Worm (Caenorhabditis elegans) whole organism, early embryonic: ENCODE measurements around the gene sdz-1.

Experiments used
- B0310.2 ChIP-seq: sonication (generic microtip); optimal IDR thresholded peaks from 2 replicates; lab custom pipeline; 2016; ENCODE audit warnings: mild to moderate bottlenecking, missing genetic modification characterization, missing compliant biosample characterization
- F13C5.2 ChIP-seq: sonication (generic microtip); optimal IDR thresholded peaks from 2 replicates; lab custom pipeline; 2017; ENCODE audit warnings: mild to moderate bottlenecking, missing genetic modification characterization, inconsistent platforms, missing compliant biosample characterization
- aly-1 ChIP-seq: sonication (generic microtip); optimal IDR thresholded peaks from 2 replicates; lab custom pipeline; 2016; ENCODE audit warnings: missing genetic modification characterization, missing compliant biosample characterization
- ama-1 ChIP-seq: fragments of 150-350 bp; optimal IDR thresholded peaks from 2 replicates; lab custom pipeline; 2014
- ceh-13 ChIP-seq: fragments of 200-800 bp; sonication (Bioruptor generic); optimal IDR thresholded peaks from 2 replicates; lab custom pipeline; 2018; ENCODE audit warnings: mild to moderate bottlenecking, missing genetic modification characterization, missing compliant biosample characterization
- ceh-36 ChIP-seq: sonication (generic microtip); optimal IDR thresholded peaks from 2 replicates; lab custom pipeline; 2016; ENCODE audit warnings: missing genetic modification characterization, inconsistent platforms, missing compliant biosample characterization
- ets-7 ChIP-seq: sonication (generic microtip); optimal IDR thresholded peaks from 2 replicates; lab custom pipeline; 2016; ENCODE audit warnings: missing genotype, missing genetic modification characterization, missing compliant biosample characterization
- flt-1 ChIP-seq: fragments of 200-800 bp; sonication (Bioruptor generic); IDR thresholded peaks from 2 replicates; pipeline ENCODE4 v1.3.6; 2022; ENCODE audit warnings: missing genetic modification characterization, missing compliant biosample characterization
- hmbx-1 ChIP-seq: sonication (generic microtip); optimal IDR thresholded peaks from 2 replicates; lab custom pipeline; 2016; ENCODE audit warnings: mild to moderate bottlenecking, missing genetic modification characterization, missing compliant biosample characterization
- hmg-4 ChIP-seq: fragments of 200-800 bp; sonication (Bioruptor generic); optimal IDR thresholded peaks from 2 replicates; lab custom pipeline; 2018; ENCODE audit warnings: mild to moderate bottlenecking, missing genetic modification characterization, missing compliant biosample characterization
- hnd-1 ChIP-seq: sonication (generic microtip); optimal IDR thresholded peaks from 2 replicates; lab custom pipeline; 2016; ENCODE audit warnings: missing genetic modification characterization, missing compliant biosample characterization
- pes-1 ChIP-seq: fragments of 200-800 bp; sonication (Bioruptor generic); IDR thresholded peaks from 2 replicates; pipeline ENCODE4 v1.3.6; 2022; ENCODE audit warnings: missing genetic modification reagents, missing genetic modification characterization, missing compliant biosample characterization
- scrt-1 ChIP-seq: fragments of 200-800 bp; sonication (Bioruptor generic); IDR thresholded peaks from 2 replicates; pipeline ENCODE4 v1.3.6; 2022; ENCODE audit warnings: missing genetic modification characterization, missing compliant biosample characterization
- sea-1 ChIP-seq: fragments of 200-800 bp; sonication (Bioruptor generic); conservative IDR thresholded peaks from 2 replicates; pipeline ENCODE4 v1.3.6; 2022; ENCODE audit warnings: missing genetic modification characterization, missing compliant biosample characterization
- tbx-11 ChIP-seq: fragments of 200-800 bp; sonication (Bioruptor generic); IDR thresholded peaks from 2 replicates; pipeline ENCODE4 v1.3.6; 2022; ENCODE audit warnings: missing genetic modification characterization, missing compliant biosample characterization
- tbx-37 ChIP-seq: fragments of 200-800 bp; sonication (Bioruptor generic); conservative IDR thresholded peaks from 2 replicates; pipeline ENCODE4 v1.3.6; 2022; ENCODE audit warnings: missing genetic modification reagents, missing genetic modification characterization, missing compliant biosample characterization
- tra-4 ChIP-seq: sonication (generic microtip); optimal IDR thresholded peaks from 2 replicates; lab custom pipeline; 2017; ENCODE audit warnings: missing genetic modification characterization, missing compliant biosample characterization

sdz-1 gene

DNA sequence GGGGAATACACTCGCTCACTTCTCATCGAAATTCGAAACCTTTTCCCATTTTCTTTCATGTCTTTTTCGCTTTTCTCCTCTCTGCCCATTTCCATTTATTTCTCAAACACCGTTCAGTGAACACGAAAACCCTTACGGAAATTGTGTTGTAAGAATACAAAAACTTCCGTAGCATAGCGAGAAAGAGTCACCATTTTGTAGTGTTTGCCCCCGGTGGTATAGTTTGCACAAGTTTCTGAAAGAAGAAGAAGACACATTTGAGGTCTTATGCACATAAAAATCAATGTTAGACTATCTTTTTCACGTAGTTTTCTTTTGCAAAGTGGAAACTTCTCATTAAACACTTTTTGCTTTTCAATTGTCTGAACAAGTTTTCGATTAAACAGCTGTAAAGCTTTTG, 19.0 kb upstream of the sdz-1 start:
- TF ChIP-seq flt-1 (GFP tag; lab: Robert Waterston, UW): no peak
- no peak for TF ChIP-seq hmbx-1 (tag; lab: Kevin White, UChicago)
- TF ChIP-seq F13C5.2 (tag; lab: Kevin White, UChicago): no peak
- TF ChIP-seq hmg-4 (GFP tag; lab: Kevin White, UChicago): no peak
- TF ChIP-seq ama-1: no peak
- TF ChIP-seq ceh-36: no peak
- TF ChIP-seq ceh-13 (GFP tag; lab: Kevin White, UChicago): no peak
- no peak for TF ChIP-seq pes-1 (GFP tag; lab: Robert Waterston, UW)
- no peak for TF ChIP-seq B0310.2 (tag; lab: Kevin White, UChicago)
- no peak for TF ChIP-seq hnd-1
- TF ChIP-seq sea-1 (GFP tag; lab: Robert Waterston, UW): no peak
- no peak for TF ChIP-seq aly-1 (tag; lab: Kevin White, UChicago)
- no peak for TF ChIP-seq scrt-1 (GFP tag; lab: Robert Waterston, UW)
- no peak for TF ChIP-seq ets-7
- no peak for TF ChIP-seq tbx-37 (GFP tag; lab: Robert Waterston, UW)
- no peak for TF ChIP-seq tbx-11 (GFP tag; lab: Robert Waterston, UW)
- TF ChIP-seq tra-4: no peak

DNA sequence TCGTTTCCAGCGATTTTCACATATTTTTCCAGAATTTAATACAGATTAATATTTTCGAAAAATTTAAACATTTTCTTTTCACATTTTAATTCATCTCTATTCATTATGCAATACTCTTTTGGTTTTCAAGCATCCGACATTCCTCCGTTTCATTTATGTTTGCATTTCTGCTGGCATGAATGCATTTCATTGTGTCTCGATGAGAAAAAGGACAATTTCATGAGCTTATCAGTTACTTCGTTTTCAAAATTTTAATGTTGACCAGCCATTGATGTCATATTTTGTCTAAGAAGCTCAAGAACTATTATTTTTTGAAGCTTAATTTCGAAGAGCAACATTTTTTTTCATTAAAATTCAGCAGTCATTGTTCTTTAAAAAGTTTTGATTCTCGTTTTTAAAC, 18.5 kb upstream of the sdz-1 start:
- TF ChIP-seq B0310.2 (tag; lab: Kevin White, UChicago) (no peak), scrt-1 (GFP tag; lab: Robert Waterston, UW) (no peak), hmbx-1 (tag; lab: Kevin White, UChicago) (no peak), tbx-11 (GFP tag; lab: Robert Waterston, UW) (no peak), ets-7 (no peak), ceh-36 (no peak)

DNA sequence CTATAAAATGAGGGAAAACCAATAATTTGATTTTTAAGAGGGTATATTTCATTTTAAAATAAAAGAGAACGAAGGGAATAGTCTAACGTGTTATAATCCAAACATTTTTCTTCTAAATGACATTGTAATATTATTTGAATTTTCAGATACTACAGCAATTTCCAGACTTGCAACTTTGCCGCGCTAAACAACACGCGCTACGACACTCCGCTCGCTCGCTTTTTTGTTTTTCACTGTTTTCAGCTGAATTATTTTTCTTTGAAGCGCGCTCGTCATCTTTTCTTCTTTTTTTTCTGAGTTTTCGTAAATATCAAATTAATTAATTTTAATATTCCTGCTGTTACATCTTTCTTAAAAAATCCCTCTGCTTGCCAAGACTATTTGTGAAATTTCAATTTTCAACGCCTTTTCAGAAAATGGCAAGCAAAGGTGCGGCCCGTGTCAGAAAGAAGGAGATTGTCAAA, 17.1 kb upstream of the sdz-1 start, which contains the start of gene mrpl-11:
Gene mrpl-11 (plus strand): TSS at position 414 of the 464 bp plus-strand sequence.
- TF ChIP-seq flt-1 (GFP tag; lab: Robert Waterston, UW) (no peak), tbx-11 (GFP tag; lab: Robert Waterston, UW) (no peak), pes-1 (GFP tag; lab: Robert Waterston, UW) (no peak), aly-1 (tag; lab: Kevin White, UChicago) (no peak), ceh-13 (GFP tag; lab: Kevin White, UChicago) (no peak), ceh-36 (no peak), F13C5.2 (tag; lab: Kevin White, UChicago) (no peak), hmbx-1 (tag; lab: Kevin White, UChicago) (no peak), hnd-1 (no peak), tra-4 (no peak), B0310.2 (tag; lab: Kevin White, UChicago) (no peak), sea-1 (GFP tag; lab: Robert Waterston, UW) (no peak), scrt-1 (GFP tag; lab: Robert Waterston, UW) (no peak), ets-7 (no peak), tbx-37 (GFP tag; lab: Robert Waterston, UW) (no peak), hmg-4 (GFP tag; lab: Kevin White, UChicago) (no peak), ama-1 (no peak)

DNA sequence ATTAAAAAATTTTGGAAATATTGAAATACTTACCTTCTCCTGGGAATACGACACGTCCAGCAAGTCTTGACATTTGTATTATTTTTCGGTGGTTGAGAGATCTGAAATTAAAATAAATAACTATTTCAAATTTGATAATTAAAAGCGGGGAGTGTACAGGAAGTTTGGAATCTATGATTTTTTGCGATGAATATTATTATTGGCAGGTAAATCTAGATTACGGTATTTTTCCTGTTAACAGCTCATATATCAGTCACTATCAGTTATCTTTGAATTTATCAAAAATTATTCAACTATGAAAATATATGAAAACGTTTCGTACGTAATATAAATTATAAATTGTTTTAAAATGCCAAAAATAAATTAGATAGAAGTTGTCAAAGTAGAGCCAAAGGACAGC, 15.9 kb upstream of the sdz-1 start, which contains the start of gene B0303.14:
Gene B0303.14 (minus strand): TSS at position 101 of the 400 bp plus-strand sequence.
- TF ChIP-seq ama-1 (no peak), tbx-11 (GFP tag; lab: Robert Waterston, UW) (no peak), hnd-1 (no peak), aly-1 (tag; lab: Kevin White, UChicago) (no peak), scrt-1 (GFP tag; lab: Robert Waterston, UW) (no peak), tra-4 (no peak), tbx-37 (GFP tag; lab: Robert Waterston, UW) (no peak), ceh-13 (GFP tag; lab: Kevin White, UChicago) (no peak), ets-7 (no peak), flt-1 (GFP tag; lab: Robert Waterston, UW) (no peak), hmg-4 (GFP tag; lab: Kevin White, UChicago) (no peak), pes-1 (GFP tag; lab: Robert Waterston, UW) (no peak), sea-1 (GFP tag; lab: Robert Waterston, UW) (no peak), hmbx-1 (tag; lab: Kevin White, UChicago) (no peak), F13C5.2 (tag; lab: Kevin White, UChicago) (no peak)

DNA sequence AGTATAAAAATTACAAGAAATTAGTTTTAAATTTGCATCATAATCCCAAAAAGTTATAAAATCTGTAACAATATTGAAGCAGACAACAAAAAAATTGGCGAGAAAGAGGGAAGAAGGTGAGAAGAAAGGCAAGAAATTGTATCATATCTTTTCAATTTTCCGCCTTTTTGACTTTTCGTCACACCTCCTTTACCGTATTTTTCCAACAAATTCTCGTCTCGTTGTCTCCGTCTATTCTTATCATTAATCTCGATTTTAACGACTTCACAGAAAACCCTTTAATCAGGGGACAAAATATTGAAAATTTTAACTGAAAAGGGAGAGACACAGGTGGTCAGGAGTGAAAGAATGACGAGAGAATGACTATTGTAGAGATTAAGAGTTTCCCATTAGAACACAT, 12.8 kb upstream of the sdz-1 start:
- TF ChIP-seq ets-7 (no peak), ama-1 (no peak), hmbx-1 (tag; lab: Kevin White, UChicago) (no peak), sea-1 (GFP tag; lab: Robert Waterston, UW) (no peak), F13C5.2 (tag; lab: Kevin White, UChicago) (no peak), ceh-13 (GFP tag; lab: Kevin White, UChicago) (no peak), flt-1 (GFP tag; lab: Robert Waterston, UW) (no peak), aly-1 (tag; lab: Kevin White, UChicago) (no peak), hmg-4 (GFP tag; lab: Kevin White, UChicago) (no peak), ceh-36 (no peak), tbx-11 (GFP tag; lab: Robert Waterston, UW) (no peak), pes-1 (GFP tag; lab: Robert Waterston, UW) (no peak), hnd-1 (no peak), tbx-37 (GFP tag; lab: Robert Waterston, UW) (no peak)

DNA sequence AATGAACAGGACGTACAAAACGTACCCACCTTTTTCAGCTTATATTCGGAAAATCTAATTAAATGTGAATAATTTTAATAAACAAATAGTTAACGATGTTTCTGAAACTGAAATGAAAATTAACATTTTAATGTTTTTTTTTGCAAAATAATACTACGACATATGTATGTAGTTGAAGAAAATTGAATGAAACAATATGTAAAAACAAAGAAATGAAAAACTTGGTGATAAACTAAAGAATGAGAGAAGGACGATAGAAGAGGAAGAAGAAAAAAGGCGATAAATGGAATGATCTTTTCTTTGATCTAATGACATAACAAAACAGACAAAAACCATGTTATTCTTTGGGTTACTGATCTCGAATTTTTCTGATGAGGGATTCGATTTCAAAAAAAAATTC, 10.2 kb upstream of the sdz-1 start, which contains the start of gene B0303.11:
Gene B0303.11 (minus strand): TSS at position 101 of the 400 bp plus-strand sequence.
- no peak for TF ChIP-seq hmg-4 (GFP tag; lab: Kevin White, UChicago)
- no peak for TF ChIP-seq aly-1 (tag; lab: Kevin White, UChicago)
- no peak for TF ChIP-seq hnd-1
- TF ChIP-seq pes-1 (GFP tag; lab: Robert Waterston, UW): no peak
- TF ChIP-seq flt-1 (GFP tag; lab: Robert Waterston, UW): no peak
- TF ChIP-seq B0310.2 (tag; lab: Kevin White, UChicago): no peak
- TF ChIP-seq sea-1 (GFP tag; lab: Robert Waterston, UW): no peak
- no peak for TF ChIP-seq ceh-13 (GFP tag; lab: Kevin White, UChicago)
- TF ChIP-seq tbx-11 (GFP tag; lab: Robert Waterston, UW): no peak
- no peak for TF ChIP-seq ama-1
- no peak for TF ChIP-seq tra-4
- no peak for TF ChIP-seq hmbx-1 (tag; lab: Kevin White, UChicago)
- no peak for TF ChIP-seq scrt-1 (GFP tag; lab: Robert Waterston, UW)
- TF ChIP-seq tbx-37 (GFP tag; lab: Robert Waterston, UW): no peak
